Worm (Caenorhabditis elegans): ENCODE results near the gene cyp-33B1.

DNA sequence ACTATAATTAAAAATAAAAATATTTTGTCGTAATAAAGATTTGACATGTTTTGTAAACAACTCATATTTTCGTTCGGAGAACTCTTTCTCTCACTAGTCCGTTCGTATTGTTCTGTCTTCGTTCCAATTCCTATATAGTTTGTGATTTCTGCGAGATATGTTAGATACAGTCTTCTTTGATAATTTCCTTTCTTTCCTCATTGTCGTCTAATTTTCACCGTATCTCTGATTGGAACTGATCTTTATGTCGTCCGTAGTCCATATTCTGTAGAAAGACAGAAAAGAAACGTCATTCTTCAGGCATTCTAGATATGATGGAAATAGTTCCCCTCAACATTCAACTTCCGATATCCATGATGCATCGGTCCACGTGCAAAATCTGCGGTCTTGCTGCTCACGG is 3.7 kb downstream of the cyp-33B1 start, which contains the start of gene nhr-30:
- no peak for TF ChIP-seq ceh-39 (tag; optimal IDR thresholded peaks at IDR 0.05)
- no peak for TF ChIP-seq unc-39 (tag; optimal IDR thresholded peaks at IDR 0.05)
- no peak for TF ChIP-seq nhr-28 (tag; optimal IDR thresholded peaks at IDR 0.05)
- no peak for TF ChIP-seq nhr-237 (tag; optimal IDR thresholded peaks at IDR 0.05)
- no peak for TF ChIP-seq sem-2 (GFP tag; optimal IDR thresholded peaks at IDR 0.05)
- no peak for TF ChIP-seq lsy-2 (tag; optimal IDR thresholded peaks at IDR 0.05)
- no peak for TF ChIP-seq lin-13 (tag; optimal IDR thresholded peaks at IDR 0.05)
- TF ChIP-seq elt-3 (tag; optimal IDR thresholded peaks at IDR 0.05), result no peak
- no peak for TF ChIP-seq pha-4 (tag; optimal IDR thresholded peaks at IDR 0.05)

Measured in whole organism, mixed stage, embryonic.